Worm (Caenorhabditis elegans) whole organism, L1 larva: ENCODE results near the gene T24C4.3.

Source experiments
- fos-1 ChIP-seq: fragments of 150-350 bp; optimal IDR thresholded peaks from 2 replicates; lab custom pipeline; 2014; ENCODE audit warnings: missing biosample characterization, missing genetic modification characterization
- pag-3 ChIP-seq: sonication (generic microtip); optimal IDR thresholded peaks from 2 replicates; lab custom pipeline; 2017; ENCODE audit warnings: missing genetic modification characterization, mild to moderate bottlenecking, missing compliant biosample characterization, antibody characterized with exemption, borderline replicate concordance; ENCODE audit not compliant: insufficient read depth
- pqm-1 ChIP-seq: sonication (generic microtip); optimal IDR thresholded peaks from 3 replicates; lab custom pipeline; 2017; ENCODE audit warnings: missing biosample characterization, missing genetic modification characterization
- unc-130 ChIP-seq: fragments of 150-350 bp; optimal IDR thresholded peaks from 2 replicates; lab custom pipeline; 2017; ENCODE audit warnings: missing biosample characterization, missing genetic modification characterization, inconsistent platforms

DNA sequence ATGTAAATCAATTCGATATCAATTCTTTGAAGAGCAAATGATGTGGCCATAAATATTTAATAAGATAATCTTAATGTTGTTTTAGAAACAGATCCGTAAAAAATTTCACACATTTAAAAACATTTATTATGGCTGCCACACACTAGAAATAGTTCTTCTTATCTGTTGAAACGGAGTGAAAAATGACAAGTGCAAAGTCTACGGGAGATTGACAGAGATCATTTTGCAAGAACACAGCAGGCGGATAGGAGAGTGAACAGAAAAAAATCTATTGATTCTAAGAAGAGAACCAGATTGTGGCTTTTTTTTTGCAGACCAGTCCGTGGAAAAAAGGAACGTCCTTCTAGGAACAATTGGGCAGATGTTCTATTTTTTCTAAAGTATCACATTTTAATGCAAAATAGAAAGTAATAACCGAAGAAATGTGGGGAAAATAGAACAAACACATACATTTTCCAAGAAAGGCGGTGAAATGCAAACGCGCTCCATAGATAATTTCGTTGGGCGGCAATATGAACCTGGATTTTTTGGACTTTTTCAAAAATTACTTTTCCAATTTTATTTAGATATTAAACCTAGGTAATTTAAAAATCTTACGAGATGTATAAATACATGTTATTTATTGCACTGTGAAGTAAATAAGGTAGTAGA, 29.5 kb upstream of the T24C4.3 start:
- no peak for TF ChIP-seq pqm-1 (tag; lab: Kevin White, UChicago)
- TF ChIP-seq fos-1 (tag; lab: Kevin White, UChicago): no peak
- no peak for TF ChIP-seq unc-130 (tag; lab: Kevin White, UChicago)
- no peak for TF ChIP-seq pag-3
